Fruit fly (Drosophila melanogaster): Measurements from ENCODE around the gene CG5149.

The CG5149 gene

dm6 chr2L:7433957-7434736 lies 46.1 kb upstream of the CG5149 start (continued):
- peak; percentile 63 for TF ChIP-seq CG11085 (GFP tag; IDR thresholded peaks at IDR 0.05)
- peak; percentile 70 for TF ChIP-seq NfI (GFP tag; optimal IDR thresholded peaks at IDR 0.05)
- TF ChIP-seq Camta (GFP tag; optimal IDR thresholded peaks at IDR 0.05) = no peak
- TF ChIP-seq Asciz (GFP tag; optimal IDR thresholded peaks at IDR 0.05) = no peak
- TF ChIP-seq Ravus (GFP tag; IDR thresholded peaks at IDR 0.05) = peak; percentile 83
- peak; percentile 80 for TF ChIP-seq Meics (GFP tag; optimal IDR thresholded peaks at IDR 0.05)
- no peak for TF ChIP-seq tup (GFP tag; optimal IDR thresholded peaks at IDR 0.05)
- peak; percentile 58 for TF ChIP-seq CG12219 (GFP tag; optimal IDR thresholded peaks at IDR 0.05)
- peak; percentile 86 for TF ChIP-seq lab (GFP tag; optimal IDR thresholded peaks at IDR 0.05)
- TF ChIP-seq pnt (GFP tag; optimal IDR thresholded peaks at IDR 0.05) = no peak
- TF ChIP-seq Eip74EF (GFP tag; optimal IDR thresholded peaks at IDR 0.05) = peak in 1 of 2 experiments; percentile 61
- TF ChIP-seq CG8388 (GFP tag; optimal IDR thresholded peaks at IDR 0.05) = peak; percentile 63
- TF ChIP-seq CG6765 (GFP tag; optimal IDR thresholded peaks at IDR 0.05) = peak; percentile 14
- no peak for TF ChIP-seq cad (GFP tag; optimal IDR thresholded peaks at IDR 0.05)
- peak; percentile 76 for TF ChIP-seq fd3F (GFP tag; optimal IDR thresholded peaks at IDR 0.05)
- TF ChIP-seq tx (GFP tag; optimal IDR thresholded peaks at IDR 0.05) = no peak
- peak; percentile 75; the same call in 2 of the 3 replicates for TF ChIP-seq ci (GFP tag; IDR thresholded peaks at IDR 0.05)
- TF ChIP-seq tio (GFP tag; optimal IDR thresholded peaks at IDR 0.05) = no peak
- no peak for TF ChIP-seq shn (GFP tag; optimal IDR thresholded peaks at IDR 0.05)
- TF ChIP-seq lmd (GFP tag; IDR thresholded peaks at IDR 0.05) = peak; percentile 87
- TF ChIP-seq Sox100B (GFP tag; optimal IDR thresholded peaks at IDR 0.05) = peak; percentile 71
- no peak for TF ChIP-seq HLH4C (GFP tag; IDR thresholded peaks at IDR 0.05; ENCODE audit: partially characterized antibody)
- TF ChIP-seq NC2α (GFP tag; optimal IDR thresholded peaks at IDR 0.05) = no peak
- TF ChIP-seq dm (GFP tag; optimal IDR thresholded peaks at IDR 0.05) = no peak
- TF ChIP-seq CG17359 (tag; optimal IDR thresholded peaks at IDR 0.05) = peak; percentile 46
- TF ChIP-seq Hsf (GFP tag; optimal IDR thresholded peaks at IDR 0.05) = peak; percentile 45
- TF ChIP-seq toy (GFP tag; IDR thresholded peaks at IDR 0.05) = peak; percentile 69
- peak; percentile 79 for TF ChIP-seq CG17385 (GFP tag; optimal IDR thresholded peaks at IDR 0.05)
- peak; percentile 88 for TF ChIP-seq rib (GFP tag; IDR thresholded peaks at IDR 0.05)
- TF ChIP-seq CG10654 (GFP tag; optimal IDR thresholded peaks at IDR 0.05) = no peak
- no peak for TF ChIP-seq Six4 (GFP tag; optimal IDR thresholded peaks at IDR 0.05)
- TF ChIP-seq Jarid2 (GFP tag; optimal IDR thresholded peaks at IDR 0.05) = peak; percentile 7
- peak; percentile 92 for TF ChIP-seq wdn (GFP tag; IDR thresholded peaks at IDR 0.05)
- peak; percentile 88 for TF ChIP-seq Deaf1 (tag; optimal IDR thresholded peaks at IDR 0.05)
- peak; percentile 79 for TF ChIP-seq Sox102F (GFP tag; optimal IDR thresholded peaks at IDR 0.05)
- peak; percentile 91 for TF ChIP-seq Dek (tag; optimal IDR thresholded peaks at IDR 0.05)
- TF ChIP-seq cato (GFP tag; optimal IDR thresholded peaks at IDR 0.05; ENCODE audit: borderline replicate concordance) = no peak
- TF ChIP-seq CG1233 (GFP tag; optimal IDR thresholded peaks at IDR 0.05) = peak; percentile 47
- TF ChIP-seq CG13296 (GFP tag; optimal IDR thresholded peaks at IDR 0.05) = peak; percentile 63
- no peak for TF ChIP-seq CG2129 (GFP tag; IDR thresholded peaks at IDR 0.05; ENCODE audit: partially characterized antibody)
- peak; percentile 28 for TF ChIP-seq salm (tag; optimal IDR thresholded peaks at IDR 0.05)
- peak; percentile 46; the same call in 1 of the 2 replicates for TF ChIP-seq CG6689 (GFP tag; IDR thresholded peaks at IDR 0.05)
- peak; percentile 65 for TF ChIP-seq onecut (GFP tag; IDR thresholded peaks at IDR 0.05)
- TF ChIP-seq twi (tag; optimal IDR thresholded peaks at IDR 0.05) = peak; percentile 6
- TF ChIP-seq mld (GFP tag; IDR thresholded peaks at IDR 0.05; ENCODE audit: partially characterized antibody) = no peak
- TF ChIP-seq zfh1 (GFP tag; IDR thresholded peaks at IDR 0.05) = peak; percentile 74; the same call in 2 of the 3 replicates
- TF ChIP-seq seq (GFP tag; IDR thresholded peaks at IDR 0.05) = peak; percentile 88
- peak; percentile 29 for TF ChIP-seq CG6683 (GFP tag; optimal IDR thresholded peaks at IDR 0.05)

Data from whole organism, embryonic.